Worm (Caenorhabditis elegans) whole organism, L1 larva: ENCODE data around the gene hnd-1.

ENCODE experiments used
- C04F5.9 ChIP-seq: sonication (generic microtip); optimal IDR thresholded peaks from 2 replicates; lab custom pipeline; 2016; ENCODE audit warnings: missing genetic modification characterization, missing compliant biosample characterization
- Y116A8C.19 ChIP-seq: sonication (generic microtip); optimal IDR thresholded peaks from 2 replicates; lab custom pipeline; 2016; ENCODE audit warnings: missing compliant biosample characterization, missing genetic modification characterization, borderline replicate concordance
- alr-1 ChIP-seq: fragments of 200-800 bp; sonication (Bioruptor generic); optimal IDR thresholded peaks from 2 replicates; lab custom pipeline; 2018; ENCODE audit warnings: borderline replicate concordance, mild to moderate bottlenecking, missing genetic modification characterization, missing compliant biosample characterization
- aly-2 ChIP-seq: fragments of 150-350 bp; optimal IDR thresholded peaks from 2 replicates; lab custom pipeline; 2014; ENCODE audit warnings: missing biosample characterization, missing genetic modification characterization
- ama-1 ChIP-seq: fragments of 150-350 bp; optimal IDR thresholded peaks from 2 replicates; lab custom pipeline; 2014
- blmp-1 ChIP-seq: fragments of 150-350 bp; optimal IDR thresholded peaks from 2 replicates; lab custom pipeline; 2014; ENCODE audit warnings: missing biosample characterization, missing genetic modification characterization
- ceh-63 ChIP-seq: fragments of 200-800 bp; sonication (Bioruptor generic); optimal IDR thresholded peaks from 2 replicates; lab custom pipeline; 2018; ENCODE audit warnings: mild to moderate bottlenecking, missing genetic modification characterization, missing compliant biosample characterization
- ceh-8 ChIP-seq: fragments of 200-800 bp; sonication (Bioruptor generic); optimal IDR thresholded peaks from 2 replicates; lab custom pipeline; 2018; ENCODE audit warnings: mild to moderate bottlenecking, missing genetic modification characterization, moderate library complexity, missing compliant biosample characterization
- ceh-90 ChIP-seq: sonication (generic microtip); optimal IDR thresholded peaks from 2 replicates; lab custom pipeline; 2016; ENCODE audit warnings: missing genetic modification characterization, missing compliant biosample characterization
- ces-1 ChIP-seq: fragments of 150-350 bp; optimal IDR thresholded peaks from 2 replicates; lab custom pipeline; 2014; ENCODE audit warnings: missing biosample characterization, missing genetic modification reagents, missing genetic modification characterization
- dpl-1 ChIP-seq, 3 experiments: fragments of 150-350 bp in 2 of 3; sonication (generic microtip) in 1 of 3; optimal IDR thresholded peaks; 2 replicates each; lab custom pipeline; 2014 to 2017; ENCODE audit warnings: missing biosample characterization in 3 of 3, missing genetic modification characterization in 3 of 3, missing genetic modification reagents in 3 of 3
- dsc-1 ChIP-seq: sonication (generic microtip); optimal IDR thresholded peaks from 2 replicates; lab custom pipeline; 2016; ENCODE audit warnings: mild to moderate bottlenecking, missing genetic modification characterization, missing compliant biosample characterization
- efl-1 ChIP-seq, 4 experiments: fragments of 150-350 bp; optimal IDR thresholded peaks in 3 of 4; peaks in 1 of 4; 1 replicate in 1 of 4; 2 replicates in 3 of 4; lab custom pipeline; 2014; ENCODE audit warnings: missing biosample characterization in 2 of 4, missing genetic modification characterization in 2 of 4, missing genetic modification reagents in 2 of 4
- efl-3 ChIP-seq: fragments of 200-800 bp; sonication (Bioruptor generic); optimal IDR thresholded peaks from 2 replicates; lab custom pipeline; 2018; ENCODE audit warnings: mild to moderate bottlenecking, missing genetic modification characterization, missing compliant biosample characterization
- elt-3 ChIP-seq, 6 experiments: fragments of 150-350 bp in 1 of 6; sonication (generic microtip); optimal IDR thresholded peaks; 2 replicates each; lab custom pipeline; 2017 to 2018; ENCODE audit warnings: missing biosample characterization in 6 of 6, missing genetic modification characterization in 6 of 6, inconsistent platforms in 1 of 6
- fkh-10 ChIP-seq: sonication (generic microtip); optimal IDR thresholded peaks from 2 replicates; lab custom pipeline; 2017; ENCODE audit warnings: missing biosample characterization, missing genetic modification reagents, missing genetic modification characterization
- fkh-4 ChIP-seq: sonication (generic microtip); optimal IDR thresholded peaks from 2 replicates; lab custom pipeline; 2016; ENCODE audit warnings: missing compliant biosample characterization, missing genetic modification characterization, borderline replicate concordance
- fkh-8 ChIP-seq: sonication (generic microtip); optimal IDR thresholded peaks from 2 replicates; lab custom pipeline; 2016; ENCODE audit warnings: mild to moderate bottlenecking, missing genetic modification characterization, missing compliant biosample characterization
- fos-1 ChIP-seq: fragments of 150-350 bp; optimal IDR thresholded peaks from 2 replicates; lab custom pipeline; 2014; ENCODE audit warnings: missing biosample characterization, missing genetic modification characterization
- hlh-4 ChIP-seq: sonication (generic microtip); optimal IDR thresholded peaks from 2 replicates; lab custom pipeline; 2016; ENCODE audit warnings: mild to moderate bottlenecking, missing genetic modification characterization, missing compliant biosample characterization
- hpl-2 ChIP-seq: fragments of 150-350 bp; optimal IDR thresholded peaks from 2 replicates; lab custom pipeline; 2014; ENCODE audit warnings: missing biosample characterization, missing genetic modification reagents, missing genetic modification characterization
- irx-1 ChIP-seq: sonication (generic microtip); optimal IDR thresholded peaks from 2 replicates; lab custom pipeline; 2016; ENCODE audit warnings: missing genetic modification characterization, missing compliant biosample characterization
- isw-1 ChIP-seq: fragments of 200-800 bp; sonication (Bioruptor generic); IDR thresholded peaks from 2 replicates; pipeline ENCODE4 v1.3.6; 2022; ENCODE audit warnings: missing genetic modification characterization, missing compliant biosample characterization
- jun-1 ChIP-seq: fragments of 150-350 bp; optimal IDR thresholded peaks from 2 replicates; lab custom pipeline; 2014; ENCODE audit warnings: missing biosample characterization, missing genetic modification reagents, missing genetic modification characterization
- lin-14 ChIP-seq: fragments of 200-800 bp; sonication (Bioruptor generic); optimal IDR thresholded peaks from 2 replicates; lab custom pipeline; 2018; ENCODE audit warnings: mild to moderate bottlenecking, missing genetic modification characterization, moderate library complexity, missing compliant biosample characterization
- lin-35 ChIP-seq, 2 experiments: fragments of 150-350 bp; optimal IDR thresholded peaks; 2 replicates each; lab custom pipeline; 2014; ENCODE audit warnings: missing biosample characterization in 2 of 2, missing genetic modification characterization in 2 of 2, missing genetic modification reagents in 2 of 2
- lir-3 ChIP-seq: sonication (generic microtip); optimal IDR thresholded peaks from 2 replicates; lab custom pipeline; 2016; ENCODE audit warnings: mild to moderate bottlenecking, missing genetic modification characterization, moderate library complexity, missing compliant biosample characterization; ENCODE audit not compliant: poor library complexity
- mab-9 ChIP-seq: fragments of 200-800 bp; sonication (Bioruptor generic); IDR thresholded peaks from 2 replicates; pipeline ENCODE4 v1.3.6; 2022; ENCODE audit warnings: missing genetic modification reagents, missing genetic modification characterization, missing compliant biosample characterization
- mef-2 ChIP-seq: fragments of 150-350 bp; optimal IDR thresholded peaks from 2 replicates; lab custom pipeline; 2014; ENCODE audit warnings: missing biosample characterization, missing genetic modification characterization
- nhr-19 ChIP-seq: fragments of 200-800 bp; sonication (Bioruptor generic); conservative IDR thresholded peaks from 2 replicates; pipeline ENCODE4 v1.3.6; 2022; ENCODE audit warnings: missing genetic modification characterization, missing compliant biosample characterization
- nhr-20 ChIP-seq: sonication (generic microtip); optimal IDR thresholded peaks from 2 replicates; lab custom pipeline; 2016; ENCODE audit warnings: mild to moderate bottlenecking, missing genetic modification characterization, missing compliant biosample characterization
- nhr-237 ChIP-seq: fragments of 150-350 bp; optimal IDR thresholded peaks from 2 replicates; lab custom pipeline; 2014; ENCODE audit warnings: missing biosample characterization, missing genetic modification characterization
- nhr-47 ChIP-seq: sonication (generic microtip); optimal IDR thresholded peaks from 2 replicates; lab custom pipeline; 2016; ENCODE audit warnings: mild to moderate bottlenecking, missing genetic modification characterization, moderate library complexity, missing compliant biosample characterization
- nhr-71 ChIP-seq: sonication (generic microtip); optimal IDR thresholded peaks from 2 replicates; lab custom pipeline; 2016; ENCODE audit warnings: mild to moderate bottlenecking, missing genetic modification characterization, moderate library complexity, missing compliant biosample characterization
- nhr-77 ChIP-seq: fragments of 150-350 bp; optimal IDR thresholded peaks from 2 replicates; lab custom pipeline; 2014; ENCODE audit warnings: missing biosample characterization, missing genetic modification characterization
- nhr-84 ChIP-seq: sonication (generic microtip); optimal IDR thresholded peaks from 2 replicates; lab custom pipeline; 2017; ENCODE audit warnings: missing biosample characterization, missing genetic modification characterization
- nhr-85 ChIP-seq: sonication (generic microtip); peaks from one replicate; lab custom pipeline; 2016; ENCODE audit warnings: missing genetic modification characterization, inconsistent platforms, missing compliant biosample characterization
- pax-3 ChIP-seq: fragments of 200-800 bp; sonication (Bioruptor generic); optimal IDR thresholded peaks from 2 replicates; lab custom pipeline; 2018; ENCODE audit warnings: mild to moderate bottlenecking, missing genetic modification characterization, moderate library complexity, missing compliant biosample characterization
- rnt-1 ChIP-seq: sonication (generic microtip); optimal IDR thresholded peaks from 2 replicates; lab custom pipeline; 2016; ENCODE audit warnings: mild to moderate bottlenecking, missing genetic modification characterization, moderate library complexity, missing compliant biosample characterization
- snpc-4 ChIP-seq: fragments of 150-350 bp; optimal IDR thresholded peaks from 2 replicates; lab custom pipeline; 2014; ENCODE audit warnings: missing biosample characterization, missing genetic modification characterization
- sox-4 ChIP-seq: sonication (generic microtip); optimal IDR thresholded peaks from 2 replicates; lab custom pipeline; 2016; ENCODE audit warnings: missing genetic modification characterization, missing compliant biosample characterization
- sptf-1 ChIP-seq: fragments of 150-350 bp; optimal IDR thresholded peaks from 2 replicates; lab custom pipeline; 2014; ENCODE audit warnings: missing biosample characterization, missing genetic modification characterization
- tlp-1 ChIP-seq: fragments of 150-350 bp; optimal IDR thresholded peaks from 2 replicates; lab custom pipeline; 2014; ENCODE audit warnings: missing biosample characterization, missing genetic modification characterization
- unc-30 ChIP-seq: sonication (generic microtip); optimal IDR thresholded peaks from 2 replicates; lab custom pipeline; 2017; ENCODE audit warnings: missing biosample characterization, missing genetic modification characterization
- zag-1 ChIP-seq: fragments of 150-350 bp; optimal IDR thresholded peaks from 2 replicates; lab custom pipeline; 2014; ENCODE audit warnings: missing biosample characterization, missing genetic modification characterization

Gene hnd-1

DNA sequence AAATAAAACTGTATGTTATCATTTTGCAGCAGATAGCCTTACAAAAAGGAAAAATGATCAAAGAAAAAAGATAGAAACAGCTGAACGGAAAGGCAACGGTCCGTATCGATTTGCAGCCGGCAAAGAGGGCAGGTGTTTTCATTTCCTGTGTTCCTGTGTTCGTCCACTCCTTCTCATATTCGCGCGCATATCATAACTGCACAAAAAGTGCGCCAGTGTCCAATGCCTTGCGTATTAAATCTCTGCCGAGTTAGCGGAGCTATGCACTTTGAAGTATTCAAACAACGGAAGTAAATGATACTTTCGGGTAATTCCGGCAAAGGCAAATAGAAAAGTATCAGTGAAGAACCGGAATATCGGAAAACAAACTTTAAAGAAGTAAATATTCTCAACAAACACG, 21.8 kb upstream of the hnd-1 start:
- TF ChIP-seq efl-1 (optimal IDR thresholded peaks at IDR 0.05; lab: Kevin White, UChicago), result peak; percentile 22 to 33
- TF ChIP-seq efl-1 (GFP tag; optimal IDR thresholded peaks at IDR 0.05 in 1 of 2; lab: Kevin White, UChicago), result peak; percentile 27 to 95
- no peak for TF ChIP-seq tlp-1 (tag; lab: Kevin White, UChicago)
- TF ChIP-seq jun-1 (tag; lab: Kevin White, UChicago), result no peak
- TF ChIP-seq rnt-1 (tag; lab: Kevin White, UChicago), result peak; percentile 8
- TF ChIP-seq fkh-10 (GFP tag; lab: Kevin White, UChicago), result no peak
- TF ChIP-seq sptf-1 (tag; lab: Kevin White, UChicago), result no peak
- no peak for TF ChIP-seq nhr-47
- TF ChIP-seq fkh-4 (tag; lab: Kevin White, UChicago), result no peak
- no peak for TF ChIP-seq ceh-8
- no peak for TF ChIP-seq ama-1 (lab: Kevin White, UChicago)
- TF ChIP-seq dsc-1 (tag; lab: Kevin White, UChicago), result no peak
- TF ChIP-seq fkh-8 (tag; lab: Kevin White, UChicago), result peak; percentile 17
- TF ChIP-seq hlh-4 (tag; lab: Kevin White, UChicago), result no peak
- no peak for TF ChIP-seq ceh-63 (GFP tag; lab: Kevin White, UChicago)
- TF ChIP-seq dpl-1 (GFP tag; optimal IDR thresholded peaks at IDR 0.05; lab: Kevin White, UChicago), result peak in 2 of 3 experiments; percentile 43 to 47
- TF ChIP-seq ces-1 (GFP tag; lab: Kevin White, UChicago), result no peak
- no peak for TF ChIP-seq mab-9
- TF ChIP-seq alr-1 (tag; lab: Kevin White, UChicago), result no peak
- TF ChIP-seq nhr-77 (tag; lab: Kevin White, UChicago), result no peak
- peak in 1 of 2 experiments; percentile 19 for TF ChIP-seq lin-35 (GFP tag; optimal IDR thresholded peaks at IDR 0.05; lab: Kevin White, UChicago)

DNA sequence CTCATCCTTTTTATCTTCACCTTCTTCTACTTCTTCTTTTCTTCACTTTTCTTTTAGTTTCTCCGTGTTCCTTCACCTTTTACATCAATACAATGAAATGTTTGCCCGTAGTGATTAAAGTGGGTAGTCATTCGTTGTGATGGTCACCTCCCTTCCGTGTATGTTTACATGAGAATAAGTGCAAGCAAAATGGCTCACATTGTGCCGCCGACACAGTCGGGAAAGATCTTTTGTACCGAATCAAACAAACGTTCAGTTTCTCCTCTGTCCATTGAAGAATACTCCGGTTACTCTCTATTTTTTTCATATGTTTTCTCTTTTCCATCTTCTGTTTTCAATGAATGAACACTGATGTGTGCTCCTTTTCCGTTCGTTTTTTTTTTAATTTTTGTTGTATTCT, 20.2 kb upstream of the hnd-1 start:
- TF ChIP-seq tlp-1 (tag; lab: Kevin White, UChicago) (no peak), efl-1 (optimal IDR thresholded peaks at IDR 0.05; lab: Kevin White, UChicago) (no peak), efl-1 (GFP tag; optimal IDR thresholded peaks at IDR 0.05 in 1 of 2; lab: Kevin White, UChicago) (peak in 1 of 2 experiments; percentile 86), pax-3 (tag; lab: Kevin White, UChicago) (no peak), ama-1 (lab: Kevin White, UChicago) (no peak), nhr-237 (tag; lab: Kevin White, UChicago) (no peak), lin-14 (GFP tag; lab: Kevin White, UChicago) (peak; percentile 1)

DNA sequence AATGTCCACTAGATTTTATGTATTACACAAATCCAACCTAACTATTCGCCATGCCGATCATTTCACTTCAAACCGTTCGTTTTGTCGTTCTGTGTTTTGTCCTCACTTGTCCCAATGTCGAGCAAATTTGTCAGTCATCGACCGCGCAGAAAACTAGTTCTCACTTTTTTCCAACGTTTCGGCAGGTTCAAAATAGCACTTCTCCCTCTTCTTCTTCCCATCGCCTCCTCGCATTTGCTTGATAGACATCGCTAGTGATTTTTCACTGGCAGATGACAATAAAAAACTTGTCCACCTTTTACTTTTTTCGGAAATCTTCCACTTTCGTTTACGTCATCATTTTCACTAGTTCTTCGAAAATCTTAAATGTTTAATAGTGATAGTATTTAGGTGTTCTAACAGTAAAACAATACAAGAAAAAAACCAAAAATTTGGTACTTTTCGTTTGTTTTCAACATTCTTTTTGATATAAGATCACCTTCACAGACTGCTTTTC, 18.8 kb upstream of the hnd-1 start:
- TF ChIP-seq nhr-20, result no peak
- TF ChIP-seq elt-3 (tag; optimal IDR thresholded peaks at IDR 0.05; lab: Kevin White, UChicago), result peak in 1 of 6 experiments; percentile 16
- peak; percentile 96 for TF ChIP-seq blmp-1 (tag; lab: Kevin White, UChicago)

DNA sequence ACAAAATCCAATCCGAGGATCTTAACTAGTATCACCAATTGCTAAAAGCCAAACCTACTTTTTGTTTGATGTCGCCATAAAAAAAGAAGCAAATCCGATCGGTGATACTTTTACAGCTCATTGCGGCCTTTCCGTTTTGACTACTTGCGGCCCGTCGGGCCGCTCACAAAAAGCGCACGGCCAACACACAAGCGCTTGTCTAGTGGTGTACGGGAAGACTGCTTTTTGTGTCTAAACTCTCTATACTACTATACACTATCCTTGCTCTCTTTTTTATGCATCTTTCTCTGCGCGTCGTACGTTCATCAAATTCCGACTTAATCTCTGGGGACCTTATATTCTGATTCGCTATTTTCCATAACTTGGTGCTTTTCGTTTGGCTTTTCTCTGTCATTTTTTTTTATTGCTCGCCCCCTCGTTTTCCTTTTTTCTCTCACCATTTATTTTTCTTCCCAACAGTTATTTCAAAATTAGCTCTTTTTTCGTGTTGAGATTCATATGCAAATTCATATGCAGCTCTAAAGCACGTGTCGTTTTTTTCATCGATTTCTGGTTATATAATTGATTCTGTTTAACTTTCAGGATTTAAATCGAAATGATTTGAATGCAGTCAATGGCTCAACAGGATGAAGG, 17.7 kb upstream of the hnd-1 start, which contains the start of gene noca-2:
noca-2 (plus strand) TSS at position 583 of the 633 bp plus-strand sequence.
- TF ChIP-seq sox-4 (tag; lab: Kevin White, UChicago) (no peak), irx-1 (tag; lab: Kevin White, UChicago) (no peak), ceh-90 (tag; lab: Kevin White, UChicago) (no peak), lir-3 (no peak), fos-1 (no peak), nhr-84 (tag; lab: Kevin White, UChicago) (no peak), efl-3 (GFP tag; lab: Kevin White, UChicago) (no peak), nhr-71 (tag; lab: Kevin White, UChicago) (peak; percentile 37), sptf-1 (tag; lab: Kevin White, UChicago) (no peak), nhr-47 (peak; percentile 11), C04F5.9 (tag; lab: Kevin White, UChicago) (no peak), zag-1 (tag; lab: Kevin White, UChicago) (no peak), jun-1 (tag; lab: Kevin White, UChicago) (no peak), aly-2 (no peak), nhr-85 (tag; lab: Kevin White, UChicago) (peak; percentile 46), dpl-1 (GFP tag; optimal IDR thresholded peaks at IDR 0.05; lab: Kevin White, UChicago) (no peak), nhr-19 (no peak), hpl-2 (GFP tag; lab: Kevin White, UChicago) (no peak), mef-2 (no peak), isw-1 (GFP tag; lab: Robert Waterston, UW) (0 out of 2 replicates have a peak, but pooled peaks have one; percentile 13), Y116A8C.19 (no peak), unc-30 (tag; lab: Kevin White, UChicago) (no peak), snpc-4 (no peak)
